Fruit fly (Drosophila melanogaster): ENCODE results near the gene MtnE.

Gene MtnE

DNA sequence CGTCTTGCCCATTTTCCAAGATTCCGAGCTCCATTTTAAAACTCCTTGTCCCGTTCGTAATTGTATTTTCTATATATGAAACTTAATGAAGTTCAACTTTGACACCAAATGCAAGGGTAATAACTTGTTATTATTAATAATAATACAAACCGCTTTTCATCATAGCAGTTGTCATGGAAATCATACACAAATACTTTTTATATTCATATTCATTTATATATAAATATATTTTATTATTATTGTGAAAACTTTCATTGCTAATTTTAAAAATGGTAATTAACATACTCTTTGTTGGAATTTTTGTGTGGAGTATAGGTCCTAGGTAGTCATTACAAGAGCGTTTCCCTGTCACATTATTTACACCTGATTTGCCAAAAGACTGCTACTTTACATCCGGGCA lies 32.6 kb downstream of the MtnE start, which contains the start of gene CG46441:
Gene CG46441, minus strand, starts transcription at position 101 of the 400 bp plus-strand sequence.
- no peak for TF ChIP-seq ttk (optimal IDR thresholded peaks at IDR 0.05)
- no peak for TF ChIP-seq psq (optimal IDR thresholded peaks at IDR 0.05)

DNA sequence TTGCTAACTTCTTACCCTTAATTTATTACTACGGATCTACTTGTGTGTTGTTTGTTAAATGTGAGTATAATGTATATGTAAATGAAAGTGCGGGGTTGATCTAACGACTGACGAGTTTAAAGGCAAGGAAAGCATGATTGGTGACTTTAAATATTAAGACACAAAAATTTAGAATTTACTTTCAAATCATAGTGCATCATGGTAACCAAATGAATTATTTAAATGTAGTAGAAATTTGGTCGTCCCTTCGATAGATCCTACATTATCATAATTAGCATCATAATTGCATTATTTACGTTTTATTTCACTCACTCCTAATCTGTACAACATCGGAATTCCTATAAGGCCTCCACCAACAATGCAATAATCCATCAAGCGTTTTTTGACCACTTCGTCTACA lies 33.2 kb downstream of the MtnE start, which contains the start of gene Dic2:
Gene Dic2, minus strand, starts transcription at position 101 of the 400 bp plus-strand sequence.
- TF ChIP-seq Myc (optimal IDR thresholded peaks at IDR 0.05), result no peak
- no peak for TF ChIP-seq Sin3A (optimal IDR thresholded peaks at IDR 0.05)
- TF ChIP-seq psq (optimal IDR thresholded peaks at IDR 0.05), result no peak
- no peak for TF ChIP-seq insv (optimal IDR thresholded peaks at IDR 0.05)
- TF ChIP-seq h (optimal IDR thresholded peaks at IDR 0.05), result no peak
- no peak for TF ChIP-seq ttk (optimal IDR thresholded peaks at IDR 0.05)

DNA sequence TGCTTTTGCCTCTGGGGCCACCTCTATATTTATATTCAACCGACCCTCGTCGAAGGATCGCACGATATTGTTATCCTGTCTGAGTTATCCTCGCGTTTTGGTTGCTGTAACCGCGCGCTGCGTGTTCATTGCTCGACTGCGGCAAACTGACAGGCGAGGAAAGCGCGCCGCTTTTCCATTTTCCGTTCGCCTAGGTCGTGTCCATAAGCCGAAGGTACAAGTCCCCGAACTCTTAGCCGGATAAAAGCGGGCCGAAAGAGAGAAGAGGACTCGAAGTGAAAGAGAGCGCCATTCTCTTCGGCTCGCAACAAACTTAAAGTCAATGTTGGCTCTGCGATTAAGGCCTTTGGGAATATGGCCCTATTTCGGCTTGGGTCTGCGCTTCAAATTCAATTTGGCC lies 50.1 kb downstream of the MtnE start, which contains the start of gene Gfrl:
Gene Gfrl, minus strand, starts transcription at position 148 of the 400 bp plus-strand sequence.
- TF ChIP-seq insv (optimal IDR thresholded peaks at IDR 0.05) (no peak), ttk (optimal IDR thresholded peaks at IDR 0.05) (no peak), Myc (optimal IDR thresholded peaks at IDR 0.05) (no peak), Sin3A (optimal IDR thresholded peaks at IDR 0.05) (no peak), psq (optimal IDR thresholded peaks at IDR 0.05) (no peak), h (optimal IDR thresholded peaks at IDR 0.05) (no peak)
